Worm (Caenorhabditis elegans): ENCODE results near the gene clec-262.

Gene clec-262

ce11 chrV:20356472-20356871, 44.9 kb downstream of the clec-262 start, which contains the start of gene grd-11:
Gene grd-11, plus strand, starts transcription at chrV:20356772.
- TF ChIP-seq snpc-1.3 (tag; optimal IDR thresholded peaks at IDR 0.05; ENCODE audit: insufficient read depth) (no peak), nhr-179 (tag; optimal IDR thresholded peaks at IDR 0.05) (no peak), B0261.1 (tag; optimal IDR thresholded peaks at IDR 0.05) (no peak), hlh-26 (GFP tag; conservative IDR thresholded peaks at IDR 0.05) (no peak), him-1 (tag; optimal IDR thresholded peaks at IDR 0.05) (no peak), dpl-1 (GFP tag; optimal IDR thresholded peaks at IDR 0.05) (no peak), tbx-9 (tag; optimal IDR thresholded peaks at IDR 0.05; ENCODE audit: borderline replicate concordance) (no peak), mel-28 (tag; optimal IDR thresholded peaks at IDR 0.05; ENCODE audit: borderline replicate concordance) (no peak), ztf-26 (tag; optimal IDR thresholded peaks at IDR 0.05) (no peak), F23B12.7 (tag; optimal IDR thresholded peaks at IDR 0.05; ENCODE audit: insufficient read depth) (no peak), C06A6.2 (GFP tag; conservative IDR thresholded peaks at IDR 0.05) (no peak), akir-1 (GFP tag; optimal IDR thresholded peaks at IDR 0.05) (no peak), nfyb-1 (GFP tag; IDR thresholded peaks at IDR 0.05) (no peak), aptf-2 (GFP tag; conservative IDR thresholded peaks at IDR 0.05) (no peak), sea-2 (GFP tag; IDR thresholded peaks at IDR 0.05) (no peak), zim-3 (tag; optimal IDR thresholded peaks at IDR 0.05) (no peak), F55B11.4 (tag; optimal IDR thresholded peaks at IDR 0.05; ENCODE audit: borderline replicate concordance, insufficient read depth) (no peak), attf-3 (GFP tag; conservative IDR thresholded peaks at IDR 0.05) (no peak), atf-7 (tag; optimal IDR thresholded peaks at IDR 0.05) (no peak)
